Worm (Caenorhabditis elegans) whole organism, L1 larva: Measurements from ENCODE around the gene eri-12.

Experiments
- aly-2 ChIP-seq: fragments of 150-350 bp; optimal IDR thresholded peaks from 2 replicates; lab custom pipeline; 2014; ENCODE audit warnings: missing biosample characterization, missing genetic modification characterization
- dsc-1 ChIP-seq: sonication (generic microtip); optimal IDR thresholded peaks from 2 replicates; lab custom pipeline; 2016; ENCODE audit warnings: mild to moderate bottlenecking, missing genetic modification characterization, missing compliant biosample characterization
- elt-3 ChIP-seq, 6 experiments: fragments of 150-350 bp in 1 of 6; sonication (generic microtip); optimal IDR thresholded peaks; 2 replicates each; lab custom pipeline; 2017 to 2018; ENCODE audit warnings: missing biosample characterization in 6 of 6, missing genetic modification characterization in 6 of 6, inconsistent platforms in 1 of 6
- fos-1 ChIP-seq: fragments of 150-350 bp; optimal IDR thresholded peaks from 2 replicates; lab custom pipeline; 2014; ENCODE audit warnings: missing biosample characterization, missing genetic modification characterization
- lin-13 ChIP-seq: fragments of 150-350 bp; optimal IDR thresholded peaks from 2 replicates; lab custom pipeline; 2014; ENCODE audit warnings: missing biosample characterization, missing genetic modification reagents, missing genetic modification characterization
- mdl-1 ChIP-seq, 2 experiments: fragments of 150-350 bp; optimal IDR thresholded peaks; 2 replicates each; lab custom pipeline; 2014 to 2017; ENCODE audit warnings: missing biosample characterization in 2 of 2, missing genetic modification characterization in 2 of 2, inconsistent platforms in 1 of 2
- mep-1 ChIP-seq: fragments of 150-350 bp; optimal IDR thresholded peaks from 2 replicates; lab custom pipeline; 2014; ENCODE audit warnings: missing biosample characterization, missing genetic modification characterization
- nhr-11 ChIP-seq: fragments of 150-350 bp; optimal IDR thresholded peaks from 2 replicates; lab custom pipeline; 2014; ENCODE audit warnings: missing biosample characterization, missing genetic modification characterization
- nhr-19 ChIP-seq: fragments of 200-800 bp; sonication (Bioruptor generic); conservative IDR thresholded peaks from 2 replicates; pipeline ENCODE4 v1.3.6; 2022; ENCODE audit warnings: missing genetic modification characterization, missing compliant biosample characterization
- nhr-237 ChIP-seq: fragments of 150-350 bp; optimal IDR thresholded peaks from 2 replicates; lab custom pipeline; 2014; ENCODE audit warnings: missing biosample characterization, missing genetic modification characterization
- nhr-90 ChIP-seq: sonication (generic microtip); optimal IDR thresholded peaks from 2 replicates; lab custom pipeline; 2016; ENCODE audit warnings: mild to moderate bottlenecking, missing genetic modification characterization, missing compliant biosample characterization; ENCODE audit not compliant: poor library complexity
- snpc-4 ChIP-seq: fragments of 150-350 bp; optimal IDR thresholded peaks from 2 replicates; lab custom pipeline; 2014; ENCODE audit warnings: missing biosample characterization, missing genetic modification characterization
- unc-62 ChIP-seq: fragments of 150-350 bp; optimal IDR thresholded peaks from 2 replicates; lab custom pipeline; 2014; ENCODE audit warnings: missing biosample characterization, missing genetic modification reagents, missing genetic modification characterization
- ztf-4 ChIP-seq: fragments of 150-350 bp; optimal IDR thresholded peaks from 2 replicates; lab custom pipeline; 2014; ENCODE audit warnings: missing biosample characterization, missing genetic modification characterization

ce11 chrIV:12202949-12203348 is 46.3 kb downstream of the eri-12 start, which contains the start of gene F35G2.1:
- TF ChIP-seq nhr-237 (tag; lab: Kevin White, UChicago) = no peak
- no peak for TF ChIP-seq elt-3 (tag; optimal IDR thresholded peaks at IDR 0.05; lab: Kevin White, UChicago)
- no peak for TF ChIP-seq dsc-1 (tag; lab: Kevin White, UChicago)
- TF ChIP-seq mep-1 (tag; lab: Kevin White, UChicago) = no peak
- TF ChIP-seq lin-13 (GFP tag; lab: Kevin White, UChicago) = no peak
- TF ChIP-seq fos-1 (tag; lab: Kevin White, UChicago) = no peak
- no peak for TF ChIP-seq aly-2 (tag; lab: Kevin White, UChicago)
- no peak for TF ChIP-seq snpc-4 (tag; lab: Kevin White, UChicago)
- TF ChIP-seq unc-62 (GFP tag; lab: Kevin White, UChicago) = no peak
- no peak for TF ChIP-seq nhr-90 (tag; lab: Kevin White, UChicago)
- TF ChIP-seq mdl-1 (tag; optimal IDR thresholded peaks at IDR 0.05; lab: Kevin White, UChicago) = no peak
- no peak for TF ChIP-seq nhr-19 (GFP tag; lab: Robert Waterston, UW)
- TF ChIP-seq ztf-4 = no peak
- TF ChIP-seq nhr-11 (tag; lab: Kevin White, UChicago) = no peak
